Worm (Caenorhabditis elegans) whole organism, L4 larva: Measurements from ENCODE around the gene cah-1.

ENCODE experiments used
- F10B5.3 ChIP-seq: sonication (generic microtip); optimal IDR thresholded peaks from 2 replicates; lab custom pipeline; 2016; ENCODE audit warnings: mild to moderate bottlenecking, missing genetic modification characterization, missing compliant biosample characterization
- T20F7.1 ChIP-seq: fragments of 200-800 bp; sonication (Bioruptor generic); optimal IDR thresholded peaks from 2 replicates; lab custom pipeline; 2018; ENCODE audit warnings: mild to moderate bottlenecking, missing genetic modification characterization, missing compliant biosample characterization
- ZK546.5 ChIP-seq, 2 experiments: sonication (generic microtip); optimal IDR thresholded peaks; 2 replicates each; lab custom pipeline; 2017; ENCODE audit warnings: missing biosample characterization in 2 of 2, missing genetic modification characterization in 2 of 2
- aha-1 ChIP-seq: fragments of 150-350 bp; peaks from one replicate; lab custom pipeline; 2014; ENCODE audit warnings: missing biosample characterization, missing genetic modification characterization
- ceh-62 ChIP-seq: sonication (generic microtip); optimal IDR thresholded peaks from 2 replicates; lab custom pipeline; 2017; ENCODE audit warnings: missing biosample characterization, missing genetic modification characterization
- daf-12 ChIP-seq: fragments of 150-350 bp; optimal IDR thresholded peaks from 2 replicates; lab custom pipeline; 2014; ENCODE audit warnings: missing biosample characterization, missing genetic modification reagents, missing genetic modification characterization
- daf-16 ChIP-seq, 3 experiments: sonication (generic microtip); optimal IDR thresholded peaks; 2 replicates each; lab custom pipeline; 2016 to 2017; ENCODE audit warnings: missing genetic modification characterization in 3 of 3, missing genetic modification reagents in 3 of 3, mild to moderate bottlenecking in 2 of 3, missing compliant biosample characterization in 2 of 3, missing biosample characterization in 1 of 3, moderate library complexity in 1 of 3
- dmd-6 ChIP-seq: fragments of 200-800 bp; sonication (Bioruptor generic); IDR thresholded peaks from 2 replicates; pipeline ENCODE4 v1.3.6; 2022; ENCODE audit warnings: missing genetic modification reagents, missing genetic modification characterization, missing compliant biosample characterization
- dpl-1 ChIP-seq: fragments of 150-350 bp; optimal IDR thresholded peaks from 2 replicates; lab custom pipeline; 2014; ENCODE audit warnings: missing biosample characterization, missing genetic modification reagents, missing genetic modification characterization
- dve-1 ChIP-seq: sonication (generic microtip); optimal IDR thresholded peaks from 2 replicates; lab custom pipeline; 2017; ENCODE audit warnings: antibody characterized with exemption, mild to moderate bottlenecking, missing genetic modification characterization, missing compliant biosample characterization; ENCODE audit not compliant: insufficient read depth
- fos-1 ChIP-seq: fragments of 150-350 bp; optimal IDR thresholded peaks from 2 replicates; lab custom pipeline; 2014; ENCODE audit warnings: missing biosample characterization, missing genetic modification characterization
- hif-1 ChIP-seq, 2 experiments: sonication (generic microtip); optimal IDR thresholded peaks; 2 replicates each; lab custom pipeline; 2016 to 2017; ENCODE audit warnings: missing compliant biosample characterization in 2 of 2, missing genetic modification characterization in 2 of 2, missing genetic modification reagents in 2 of 2, missing genotype in 2 of 2, mild to moderate bottlenecking in 1 of 2
- hlh-11 ChIP-seq: fragments of 200-800 bp; sonication (Bioruptor generic); optimal IDR thresholded peaks from 2 replicates; lab custom pipeline; 2018; ENCODE audit warnings: mild to moderate bottlenecking, missing genetic modification characterization, missing compliant biosample characterization
- hlh-30 ChIP-seq: sonication (generic microtip); optimal IDR thresholded peaks from 2 replicates; lab custom pipeline; 2017; ENCODE audit warnings: antibody characterized with exemption, mild to moderate bottlenecking, missing genetic modification characterization, missing compliant biosample characterization; ENCODE audit not compliant: insufficient read depth
- hmg-1.1 ChIP-seq: fragments of 200-800 bp; sonication (Bioruptor generic); IDR thresholded peaks from 2 replicates; pipeline ENCODE4 v1.3.6; 2022; ENCODE audit warnings: missing genetic modification reagents, missing genetic modification characterization, missing compliant biosample characterization
- lin-15B ChIP-seq: fragments of 150-350 bp; sonication (generic microtip); optimal IDR thresholded peaks from 3 replicates; lab custom pipeline; 2014; ENCODE audit warnings: missing biosample characterization, missing genetic modification characterization
- lin-39 ChIP-seq: fragments of 150-350 bp; optimal IDR thresholded peaks from 2 replicates; lab custom pipeline; 2014; ENCODE audit warnings: missing biosample characterization, missing genetic modification reagents, missing genetic modification characterization
- lir-3 ChIP-seq: sonication (generic microtip); optimal IDR thresholded peaks from 2 replicates; lab custom pipeline; 2016; ENCODE audit warnings: mild to moderate bottlenecking, missing genetic modification characterization, missing compliant biosample characterization
- lsy-2 ChIP-seq, 2 experiments: fragments of 150-350 bp in 1 of 2; sonication (generic microtip) in 1 of 2; optimal IDR thresholded peaks; 2 replicates each; lab custom pipeline; 2014 to 2017; ENCODE audit warnings: missing biosample characterization in 2 of 2, missing genetic modification characterization in 2 of 2
- mes-2 ChIP-seq: sonication (generic microtip); optimal IDR thresholded peaks from 2 replicates; lab custom pipeline; 2016; ENCODE audit warnings: missing genotype, mild to moderate bottlenecking, missing genetic modification characterization, missing compliant biosample characterization; ENCODE audit not compliant: poor library complexity, severe bottlenecking
- mxl-3 ChIP-seq: fragments of 200-800 bp; sonication (Bioruptor generic); optimal IDR thresholded peaks from 2 replicates; lab custom pipeline; 2018; ENCODE audit warnings: mild to moderate bottlenecking, missing genetic modification characterization, missing compliant biosample characterization
- nhr-111 ChIP-seq: fragments of 200-800 bp; sonication (Bioruptor generic); optimal IDR thresholded peaks from 2 replicates; lab custom pipeline; 2018; ENCODE audit warnings: mild to moderate bottlenecking, missing genetic modification characterization, missing compliant biosample characterization
- nhr-28 ChIP-seq: fragments of 150-350 bp; optimal IDR thresholded peaks from 2 replicates; lab custom pipeline; 2014; ENCODE audit warnings: missing biosample characterization, missing genetic modification characterization
- nhr-77 ChIP-seq: fragments of 150-350 bp; optimal IDR thresholded peaks from 2 replicates; lab custom pipeline; 2014; ENCODE audit warnings: missing biosample characterization, missing genetic modification characterization
- pha-4 ChIP-seq, 2 experiments: fragments of 150-350 bp in 1 of 2; fragments of 200-800 bp in 1 of 2; sonication (Bioruptor generic) in 1 of 2; IDR thresholded peaks in 1 of 2; optimal IDR thresholded peaks in 1 of 2; 2 replicates each; pipeline versions ENCODE4 v1.3.6 to Lab custom; 2014 to 2022; ENCODE audit warnings: missing genetic modification characterization in 2 of 2, missing genetic modification reagents in 2 of 2, missing biosample characterization in 1 of 2, missing compliant biosample characterization in 1 of 2
- php-3 ChIP-seq: fragments of 200-800 bp; sonication (Bioruptor generic); IDR thresholded peaks from 2 replicates; pipeline ENCODE4 v1.3.6; 2022; ENCODE audit warnings: missing genetic modification reagents, missing genetic modification characterization, missing compliant biosample characterization
- pqm-1 ChIP-seq: sonication (generic microtip); optimal IDR thresholded peaks from 2 replicates; lab custom pipeline; 2017; ENCODE audit warnings: missing biosample characterization, missing genetic modification characterization
- set-16 ChIP-seq: fragments of 200-800 bp; sonication (Bioruptor generic); IDR thresholded peaks from 2 replicates; pipeline ENCODE4 v1.3.6; 2022; ENCODE audit warnings: missing genetic modification reagents, missing genetic modification characterization, missing compliant biosample characterization
- spr-1 ChIP-seq: sonication (generic microtip); optimal IDR thresholded peaks from 2 replicates; lab custom pipeline; 2016; ENCODE audit warnings: mild to moderate bottlenecking, missing genetic modification characterization, missing compliant biosample characterization
- spr-3 ChIP-seq: fragments of 200-800 bp; sonication (Bioruptor generic); optimal IDR thresholded peaks from 2 replicates; lab custom pipeline; 2018; ENCODE audit warnings: mild to moderate bottlenecking, missing genetic modification characterization, missing compliant biosample characterization
- unc-130 ChIP-seq: sonication (generic microtip); optimal IDR thresholded peaks from 2 replicates; lab custom pipeline; 2016; ENCODE audit warnings: missing genetic modification reagents, missing genetic modification characterization, missing compliant biosample characterization
- unc-62 ChIP-seq, 3 experiments: fragments of 150-350 bp in 1 of 3; sonication (generic microtip); optimal IDR thresholded peaks in 2 of 3; peaks in 1 of 3; 1 replicate in 1 of 3; 2 replicates in 2 of 3; lab custom pipeline; 2014 to 2017; ENCODE audit warnings: missing biosample characterization in 3 of 3, missing genetic modification characterization in 3 of 3, missing genetic modification reagents in 3 of 3, missing genotype in 1 of 3

cah-1 gene

DNA sequence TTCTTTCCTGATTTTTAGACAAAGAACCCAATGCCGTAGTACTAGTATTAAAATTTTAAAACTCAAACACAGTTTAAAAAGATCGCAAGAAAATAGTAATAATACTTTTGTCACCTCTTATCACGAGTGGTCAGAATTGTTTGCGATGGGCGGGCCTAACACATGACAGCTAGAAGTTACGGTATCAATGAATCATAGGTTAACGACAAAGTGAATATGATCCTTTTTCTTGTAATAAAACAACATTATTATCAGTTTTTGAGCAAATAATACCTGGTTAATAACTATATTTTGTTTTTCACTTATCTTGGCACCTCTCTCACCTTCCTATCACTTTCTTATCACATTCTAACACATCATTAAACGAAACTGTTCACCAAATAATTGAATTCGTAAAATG, 27.6 kb upstream of the cah-1 start (continued):
- TF ChIP-seq unc-62 (GFP tag; optimal IDR thresholded peaks at IDR 0.05 in 1 of 2; lab: Kevin White, UChicago) (peak in 1 of 2 experiments; percentile 94), unc-62 (tag; optimal IDR thresholded peaks at IDR 0.05; lab: Kevin White, UChicago) (no peak), spr-1 (tag; lab: Kevin White, UChicago) (no peak), nhr-28 (tag; lab: Kevin White, UChicago) (peak; percentile 35)

DNA sequence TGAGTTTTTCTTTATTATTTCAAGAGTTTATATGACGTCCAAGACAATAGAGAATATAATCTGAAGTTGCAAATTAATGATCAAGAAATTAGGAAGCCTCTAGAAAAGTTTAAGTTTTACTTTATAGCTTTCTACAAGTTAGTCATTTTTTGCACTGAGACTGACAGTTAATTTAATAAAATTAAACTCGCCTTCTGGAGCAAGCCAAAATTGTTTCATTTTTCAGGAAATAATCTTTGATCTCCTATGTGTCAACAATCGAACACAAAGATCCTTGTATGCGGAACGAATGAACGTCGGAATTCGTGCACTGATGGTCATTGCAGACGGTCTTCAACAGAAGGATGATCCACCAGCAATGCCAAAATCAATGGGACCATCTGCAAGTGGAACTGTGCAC, 27.0 kb upstream of the cah-1 start:
- TF ChIP-seq aha-1 (tag; lab: Kevin White, UChicago) (peak; percentile 93), F10B5.3 (tag; lab: Kevin White, UChicago) (no peak)

DNA sequence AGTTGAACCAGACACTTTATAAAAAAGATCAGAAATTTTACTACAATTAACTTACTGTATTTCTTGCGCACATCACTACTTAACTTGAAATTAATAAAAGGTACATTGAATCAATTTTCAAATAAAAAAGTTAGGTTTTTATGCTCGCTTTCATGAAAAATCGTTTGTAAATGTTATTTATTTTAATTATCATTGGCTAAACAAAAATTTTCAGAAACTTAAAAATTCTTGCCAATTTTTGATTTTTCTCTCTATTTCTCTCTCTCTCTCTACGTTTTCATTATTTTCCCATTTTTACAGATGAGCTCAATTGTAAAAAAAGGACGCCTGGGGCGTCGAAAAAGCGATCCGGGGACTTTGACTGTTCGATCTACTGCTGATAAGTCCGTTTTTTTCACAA, 24.0 kb upstream of the cah-1 start, which contains the start of gene sax-2:
Gene sax-2 (plus strand): TSS at position 301 of the 400 bp plus-strand sequence.
- no peak for TF ChIP-seq fos-1 (tag; lab: Kevin White, UChicago)
- no peak for TF ChIP-seq ceh-62 (tag; lab: Kevin White, UChicago)
- no peak for TF ChIP-seq unc-130 (GFP tag; lab: Kevin White, UChicago)

DNA sequence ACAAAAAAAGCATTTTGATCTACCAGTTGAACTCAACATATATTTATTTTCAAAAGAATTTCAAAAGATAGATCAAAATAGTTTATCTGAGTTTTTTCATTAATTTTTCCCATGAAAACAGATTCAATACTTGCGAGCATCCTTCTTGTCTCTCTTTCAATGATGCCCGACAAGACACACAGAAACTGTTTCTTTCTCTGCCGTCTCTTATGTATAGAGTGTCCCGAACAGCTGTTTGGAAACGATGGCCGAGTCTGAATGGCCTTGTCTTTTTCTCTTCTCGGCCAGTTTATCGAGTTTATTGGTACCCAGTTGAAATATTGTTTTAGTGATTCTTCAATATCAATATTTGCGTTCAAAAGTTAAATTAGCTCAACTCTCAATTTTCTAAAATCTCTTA, 23.3 kb upstream of the cah-1 start:
- TF ChIP-seq hif-1 (tag; optimal IDR thresholded peaks at IDR 0.05; lab: Kevin White, UChicago), result peak in 1 of 2 experiments; percentile 69
- peak; percentile 42 for TF ChIP-seq dpl-1 (GFP tag; lab: Kevin White, UChicago)
- peak; percentile 16 for TF ChIP-seq T20F7.1 (GFP tag; lab: Kevin White, UChicago)
- TF ChIP-seq ZK546.5 (tag; optimal IDR thresholded peaks at IDR 0.05; lab: Kevin White, UChicago), result no peak
- TF ChIP-seq hlh-30 (tag; lab: Kevin White, UChicago), result peak; percentile 31
- TF ChIP-seq daf-16 (GFP tag; optimal IDR thresholded peaks at IDR 0.05; lab: Kevin White, UChicago), result peak in 1 of 2 experiments; percentile 43
- peak; percentile 24 for TF ChIP-seq daf-16 (tag; optimal IDR thresholded peaks at IDR 0.05; lab: Kevin White, UChicago)
- TF ChIP-seq daf-12 (tag; lab: Kevin White, UChicago), result no peak
- peak; percentile 71 for TF ChIP-seq aha-1 (tag; lab: Kevin White, UChicago)
- TF ChIP-seq lsy-2 (tag; optimal IDR thresholded peaks at IDR 0.05; lab: Kevin White, UChicago), result peak in 1 of 2 experiments; percentile 75
- peak; percentile 19 for TF ChIP-seq nhr-28 (tag; lab: Kevin White, UChicago)
- peak; percentile 94 for TF ChIP-seq mes-2 (tag; lab: Kevin White, UChicago)
- TF ChIP-seq hlh-11 (tag; lab: Kevin White, UChicago), result peak; percentile 97
- TF ChIP-seq dve-1, result peak; percentile 39
- TF ChIP-seq ceh-62 (tag; lab: Kevin White, UChicago), result no peak
- no peak for TF ChIP-seq nhr-111
- TF ChIP-seq dmd-6, result peak; percentile 35; the same call in 1 of the 2 replicates
- TF ChIP-seq lin-39, result no peak
- no peak for TF ChIP-seq spr-3 (GFP tag; lab: Kevin White, UChicago)
- TF ChIP-seq unc-130 (GFP tag; lab: Kevin White, UChicago), result peak; percentile 24
- 0 out of 2 replicates have a peak, but pooled peaks have one; percentile 53 for TF ChIP-seq hmg-1.1 (GFP tag; lab: Robert Waterston, UW)
- peak in 1 of 2 experiments; percentile 28 for TF ChIP-seq unc-62 (GFP tag; optimal IDR thresholded peaks at IDR 0.05 in 1 of 2; lab: Kevin White, UChicago)
- no peak for TF ChIP-seq unc-62 (tag; optimal IDR thresholded peaks at IDR 0.05; lab: Kevin White, UChicago)
- TF ChIP-seq pha-4 (GFP tag; IDR thresholded peaks at IDR 0.05; lab: Robert Waterston, UW), result no peak
- peak; percentile 60 for TF ChIP-seq pha-4 (tag; optimal IDR thresholded peaks at IDR 0.05; lab: Kevin White, UChicago)
- no peak for TF ChIP-seq nhr-77
- peak; percentile 35 for TF ChIP-seq lin-15B
- no peak for TF ChIP-seq php-3 (GFP tag; lab: Robert Waterston, UW)
- TF ChIP-seq mxl-3 (GFP tag; lab: Kevin White, UChicago), result peak; percentile 48
- peak; percentile 13 for TF ChIP-seq pqm-1 (tag; lab: Kevin White, UChicago)
- TF ChIP-seq, all 104 proteins: peak for 19

DNA sequence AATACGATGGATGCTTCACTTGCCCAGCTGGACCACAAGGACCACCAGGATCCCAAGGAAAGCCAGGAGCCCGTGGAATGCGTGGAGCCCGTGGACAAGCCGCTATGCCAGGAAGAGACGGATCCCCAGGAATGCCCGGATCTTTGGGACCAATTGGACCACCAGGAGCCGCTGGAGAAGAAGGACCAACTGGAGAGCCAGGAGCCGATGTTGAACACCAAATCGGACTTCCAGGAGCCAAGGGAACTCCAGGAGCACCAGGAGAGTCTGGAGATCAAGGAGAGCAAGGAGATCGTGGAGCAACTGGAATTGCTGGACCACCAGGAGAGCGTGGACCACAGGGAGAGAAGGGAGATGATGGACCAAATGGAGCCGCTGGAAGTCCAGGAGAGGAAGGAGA, 22.5 kb upstream of the cah-1 start:
- TF ChIP-seq set-16 (GFP tag; lab: Robert Waterston, UW), result peak; percentile 89
- TF ChIP-seq lir-3 (tag; lab: Kevin White, UChicago), result no peak
